Worm (Caenorhabditis elegans) whole organism, young adult: Measurements from ENCODE around the gene lgc-39.

Experiments used
- F49E8.2 ChIP-seq: sonication (generic microtip); optimal IDR thresholded peaks from 3 replicates; lab custom pipeline; 2017; ENCODE audit warnings: missing genetic modification characterization, mild to moderate bottlenecking, missing compliant biosample characterization, antibody characterized with exemption, moderate library complexity; ENCODE audit not compliant: insufficient read depth
- ama-1 ChIP-seq, 3 experiments: fragments of 150-350 bp in 1 of 3; sonication (generic microtip) in 2 of 3; optimal IDR thresholded peaks; 2 replicates each; lab custom pipeline; 2014 to 2018; ENCODE audit warnings: missing biosample characterization in 2 of 3, missing genetic modification characterization in 2 of 3, missing genetic modification reagents in 2 of 3
- dpl-1 ChIP-seq: fragments of 150-350 bp; optimal IDR thresholded peaks from 2 replicates; lab custom pipeline; 2014; ENCODE audit warnings: missing biosample characterization, missing genetic modification reagents, missing genetic modification characterization
- rec-8 ChIP-seq, 2 experiments: sonication (generic microtip); optimal IDR thresholded peaks; 2 replicates each; lab custom pipeline; 2016; ENCODE audit warnings: mild to moderate bottlenecking in 2 of 2, missing genetic modification characterization in 2 of 2, missing genetic modification reagents in 2 of 2, missing genotype in 2 of 2, missing biosample characterization in 1 of 2, missing compliant biosample characterization in 1 of 2, moderate library complexity in 1 of 2
- repo-1 ChIP-seq: sonication (generic microtip); optimal IDR thresholded peaks from 2 replicates; lab custom pipeline; 2017; ENCODE audit warnings: mild to moderate bottlenecking, missing genetic modification characterization, missing compliant biosample characterization
- snpc-1.3 ChIP-seq: sonication (generic microtip); optimal IDR thresholded peaks from 2 replicates; lab custom pipeline; 2017; ENCODE audit warnings: missing genetic modification characterization, mild to moderate bottlenecking, missing compliant biosample characterization, antibody characterized with exemption, moderate library complexity, missing genotype, missing genetic modification reagents; ENCODE audit not compliant: insufficient read depth

ce11 chrV:7194818-7195217 lies 19.5 kb downstream of the lgc-39 start:
- TF ChIP-seq rec-8 (tag; optimal IDR thresholded peaks at IDR 0.05; lab: Kevin White, UChicago) = no peak
- no peak for TF ChIP-seq snpc-1.3 (tag; lab: Kevin White, UChicago)
- TF ChIP-seq dpl-1 (GFP tag; lab: Kevin White, UChicago) = no peak
- TF ChIP-seq repo-1 (tag; lab: Kevin White, UChicago) = no peak
- no peak for TF ChIP-seq ama-1 (optimal IDR thresholded peaks at IDR 0.05; lab: Kevin White, UChicago)
- TF ChIP-seq ama-1 (GFP tag; optimal IDR thresholded peaks at IDR 0.05; lab: Kevin White, UChicago) = no peak
- TF ChIP-seq F49E8.2 (tag; lab: Kevin White, UChicago) = no peak
